Worm (Caenorhabditis elegans): Measurements from ENCODE around the gene prx-14.

prx-14 gene

ce11 chrIV:11146962-11147470 is 35.9 kb upstream of the prx-14 start, which contains the start of gene pigq-1 (continued):
- TF ChIP-seq pbrm-1 (GFP tag; IDR thresholded peaks at IDR 0.05) (no peak), hlh-26 (GFP tag; conservative IDR thresholded peaks at IDR 0.05) (no peak), bed-1 (GFP tag; IDR thresholded peaks at IDR 0.05) (no peak), repo-1 (tag; optimal IDR thresholded peaks at IDR 0.05) (peak; percentile 78), tbp1 (GFP tag; optimal IDR thresholded peaks at IDR 0.05) (peak; percentile 34), attf-5 (GFP tag; optimal IDR thresholded peaks at IDR 0.05) (peak; percentile 47), cebp-2 (GFP tag; IDR thresholded peaks at IDR 0.05) (no peak), B0035.1 (tag; optimal IDR thresholded peaks at IDR 0.05) (peak; percentile 74), ceh-79 (tag; optimal IDR thresholded peaks at IDR 0.05) (no peak), lag-1 (GFP tag; IDR thresholded peaks at IDR 0.05) (no peak), unc-130 (GFP tag; optimal IDR thresholded peaks at IDR 0.05) (peak; percentile 12), aptf-3 (GFP tag; IDR thresholded peaks at IDR 0.05) (no peak), nhr-80 (tag; optimal IDR thresholded peaks at IDR 0.05) (no peak), F57A8.1 (GFP tag; optimal IDR thresholded peaks at IDR 0.05) (no peak), ekl-4 (GFP tag; IDR thresholded peaks at IDR 0.05) (peak; percentile 53; the same call in 1 of the 2 replicates), hmg-1.2 (GFP tag; IDR thresholded peaks at IDR 0.05) (no peak), lin-40 (tag; optimal IDR thresholded peaks at IDR 0.05) (peak; percentile 38), sea-2 (GFP tag; IDR thresholded peaks at IDR 0.05) (no peak), F39B2.1 (GFP tag; IDR thresholded peaks at IDR 0.05) (peak; percentile 47; the same call in 1 of the 2 replicates), fkh-3 (tag; optimal IDR thresholded peaks at IDR 0.05) (peak; percentile 86), athp-1 (tag; optimal IDR thresholded peaks at IDR 0.05) (peak; percentile 52), let-526 (GFP tag; IDR thresholded peaks at IDR 0.05) (no peak), aptf-2 (GFP tag; conservative IDR thresholded peaks at IDR 0.05) (no peak), egrh-3 (GFP tag; IDR thresholded peaks at IDR 0.05) (no peak), Y67H2A.10 (GFP tag; conservative IDR thresholded peaks at IDR 0.05) (no peak), ztf-28 (GFP tag; IDR thresholded peaks at IDR 0.05) (no peak), ceh-91 (GFP tag; IDR thresholded peaks at IDR 0.05) (no peak), mcd-1 (GFP tag; IDR thresholded peaks at IDR 0.05) (no peak), egl-44 (GFP tag; IDR thresholded peaks at IDR 0.05) (no peak), dpff-1 (tag; optimal IDR thresholded peaks at IDR 0.05) (peak; percentile 95), nhr-179 (tag; optimal IDR thresholded peaks at IDR 0.05) (no peak), ztf-22 (GFP tag; optimal IDR thresholded peaks at IDR 0.05) (no peak), lsy-27 (tag; optimal IDR thresholded peaks at IDR 0.05; ENCODE audit: borderline replicate concordance, insufficient read depth) (no peak), ztf-18 (tag; optimal IDR thresholded peaks at IDR 0.05) (no peak), snpc-1.3 (tag; optimal IDR thresholded peaks at IDR 0.05; ENCODE audit: insufficient read depth) (peak; percentile 72)

- TF ChIP-seq ztf-18 (tag; optimal IDR thresholded peaks at IDR 0.05), result no peak
- TF ChIP-seq dox-1 (GFP tag; IDR thresholded peaks at IDR 0.05), result peak; percentile 31; the same call in 1 of the 2 replicates
- TF ChIP-seq ceh-27 (GFP tag; optimal IDR thresholded peaks at IDR 0.05), result no peak
- no peak for TF ChIP-seq mel-28 (tag; optimal IDR thresholded peaks at IDR 0.05; ENCODE audit: borderline replicate concordance)
- TF ChIP-seq him-1 (tag; optimal IDR thresholded peaks at IDR 0.05), result no peak
- no peak for TF ChIP-seq lag-1 (GFP tag; IDR thresholded peaks at IDR 0.05)
- peak; percentile 18 for TF ChIP-seq ztf-3 (GFP tag; optimal IDR thresholded peaks at IDR 0.05)
- no peak for TF ChIP-seq Y67H2A.10 (GFP tag; conservative IDR thresholded peaks at IDR 0.05)
- TF ChIP-seq ztf-6 (GFP tag; IDR thresholded peaks at IDR 0.05), result no peak
- TF ChIP-seq K12H6.12 (tag; optimal IDR thresholded peaks at IDR 0.05), result no peak
- TF ChIP-seq let-607 (tag; optimal IDR thresholded peaks at IDR 0.05), result peak in 1 of 2 experiments; percentile 46
- no peak for TF ChIP-seq mcd-1 (GFP tag; IDR thresholded peaks at IDR 0.05)
- no peak for TF ChIP-seq B0336.3 (GFP tag; IDR thresholded peaks at IDR 0.05)
- no peak for TF ChIP-seq F23B12.7 (tag; optimal IDR thresholded peaks at IDR 0.05; ENCODE audit: insufficient read depth)
- TF ChIP-seq ekl-4 (GFP tag; IDR thresholded peaks at IDR 0.05), result no peak
- TF ChIP-seq attf-5 (GFP tag; optimal IDR thresholded peaks at IDR 0.05), result peak; percentile 47
- TF ChIP-seq ztf-28 (GFP tag; IDR thresholded peaks at IDR 0.05), result no peak
- no peak for TF ChIP-seq nfya-2 (GFP tag; IDR thresholded peaks at IDR 0.05)
- TF ChIP-seq ztf-22 (GFP tag; optimal IDR thresholded peaks at IDR 0.05), result no peak
- TF ChIP-seq akir-1 (GFP tag; optimal IDR thresholded peaks at IDR 0.05), result no peak
- TF ChIP-seq hmg-1.2 (GFP tag; IDR thresholded peaks at IDR 0.05), result peak; percentile 35; the same call in 1 of the 2 replicates
Observed at ce11 chrIV:11148788-11149366, 34.1 kb upstream of the prx-14 start.
